Worm (Caenorhabditis elegans) whole organism, dauer: ENCODE data around the gene srx-111.

Experiments
- unc-62 ChIP-seq: sonication (generic microtip); optimal IDR thresholded peaks from 2 replicates; lab custom pipeline; 2017; ENCODE audit warnings: missing biosample characterization, missing genetic modification reagents, missing genetic modification characterization

srx-111 gene

DNA sequence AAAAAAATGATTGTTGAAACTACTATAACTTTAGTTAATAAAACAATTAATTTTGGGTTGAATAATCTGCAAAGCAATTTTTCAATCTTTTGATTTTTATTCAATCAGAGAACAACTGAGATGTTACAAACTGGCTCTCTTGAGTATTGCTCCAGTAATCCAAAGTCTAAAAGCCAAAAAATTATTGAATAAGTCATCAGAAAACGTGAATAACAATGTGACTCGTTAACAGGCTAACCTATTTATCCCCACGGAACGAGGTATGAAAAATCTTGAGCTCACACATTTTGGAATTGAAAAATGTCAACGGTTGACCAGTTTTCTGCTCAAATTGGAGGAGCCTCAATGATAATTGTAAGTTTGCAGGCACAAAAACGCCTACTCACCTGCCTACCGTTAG, at the start of gene srx-111:
Gene srx-111, plus strand, starts transcription at position 301 of the 400 bp plus-strand sequence.
- no peak for TF ChIP-seq unc-62

ce11 chrII:3709255-3709654, 48.3 kb upstream of the srx-111 start, which contains the start of gene srx-110:
Gene srx-110 (plus strand): TSS chrII:3709555.
- no peak for TF ChIP-seq unc-62

ce11 chrII:3711047-3711446, 46.6 kb upstream of the srx-111 start, which contains the start of gene fbxc-53:
Gene fbxc-53 (plus strand): TSS chrII:3711291.
- no peak for TF ChIP-seq unc-62

ce11 chrII:3714595-3714994, 43.0 kb upstream of the srx-111 start, which contains the start of gene srh-100:
Gene srh-100 (minus strand): TSS chrII:3714695.
- TF ChIP-seq unc-62: no peak

ce11 chrII:3716455-3716854, 41.1 kb upstream of the srx-111 start, which contains the start of gene srh-99:
Gene srh-99 (minus strand): TSS chrII:3716555.
- TF ChIP-seq unc-62: no peak

DNA sequence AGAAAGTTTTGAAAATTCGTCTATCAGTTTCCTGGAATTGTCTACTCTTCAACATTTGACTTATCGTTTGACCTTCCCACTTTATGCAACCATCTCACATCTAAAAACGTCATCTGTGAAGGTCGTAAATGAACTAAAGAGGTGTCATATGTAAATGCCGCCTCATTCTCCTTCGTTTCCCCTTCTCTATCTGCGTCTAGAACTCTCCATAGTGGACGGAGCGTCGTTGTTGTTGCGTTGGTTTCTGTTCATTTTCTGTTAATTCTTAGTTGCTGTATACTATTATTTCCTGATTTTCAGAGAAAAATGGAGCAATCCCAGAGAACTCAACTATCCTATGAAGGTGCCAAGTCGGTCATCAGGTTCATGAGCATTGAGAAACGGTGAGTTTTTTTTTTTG, 40.6 kb upstream of the srx-111 start, which contains the start of gene fbxc-52:
Gene fbxc-52, plus strand, starts transcription at position 301 of the 400 bp plus-strand sequence.
- TF ChIP-seq unc-62: no peak

DNA sequence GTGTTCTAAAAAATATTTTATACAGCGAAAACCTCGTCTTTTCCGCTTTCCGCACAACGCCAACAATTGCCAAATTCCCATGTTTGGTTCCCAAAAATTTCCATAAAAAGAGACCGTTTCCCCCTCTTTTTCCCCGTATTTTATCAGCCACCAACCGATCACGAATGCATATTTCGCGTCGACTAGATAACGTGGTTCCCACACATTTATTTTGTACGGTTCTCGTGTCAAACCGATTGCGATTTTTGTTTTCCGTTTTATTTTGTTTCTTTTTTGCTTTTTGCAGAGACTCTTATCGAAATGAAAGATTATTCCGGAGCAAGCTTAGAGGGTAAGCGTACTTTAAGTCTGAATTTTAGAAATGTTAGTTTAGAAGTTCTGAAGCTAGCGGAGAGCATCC, 36.6 kb upstream of the srx-111 start, which contains the start of gene C46E10.3:
Gene C46E10.3, plus strand, starts transcription at position 301 of the 400 bp plus-strand sequence.
- TF ChIP-seq unc-62: no peak

DNA sequence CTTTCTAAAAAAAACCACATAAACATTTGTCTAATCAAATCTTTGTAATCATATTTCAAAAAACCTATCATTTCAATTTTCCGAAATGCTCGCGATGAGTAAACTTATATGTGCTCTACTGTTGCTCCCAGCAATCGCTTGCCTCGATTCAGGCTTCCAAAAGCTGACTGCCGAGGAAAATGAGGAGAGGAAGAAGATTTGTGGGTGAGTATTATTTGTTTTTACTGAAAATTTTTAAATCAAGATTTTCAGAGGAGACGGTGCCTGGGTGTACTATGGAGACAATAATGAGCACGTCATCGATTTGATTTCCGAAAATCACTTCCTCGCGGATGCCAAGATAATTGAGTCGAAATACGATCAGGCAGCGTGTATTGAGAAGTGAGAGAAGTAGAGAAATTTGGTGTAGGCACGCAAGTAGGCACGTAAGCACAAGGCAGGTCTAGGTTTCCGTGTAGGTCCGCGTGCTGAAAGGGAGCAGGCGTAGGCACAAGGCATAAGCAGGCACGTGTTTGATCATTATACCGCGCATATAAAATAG, 33.4 kb upstream of the srx-111 start, which contains the start of gene C46E10.1:
Gene C46E10.1, plus strand, starts transcription at position 51 of the 541 bp plus-strand sequence.
- no peak for TF ChIP-seq unc-62

- no peak for TF ChIP-seq unc-62
Measured at ce11 chrII:3727996-3728395, 29.6 kb upstream of the srx-111 start, which contains the start of gene C46E10.8. Gene C46E10.8 (minus strand): TSS chrII:3728096.

ce11 chrII:3731723-3732122, 25.9 kb upstream of the srx-111 start, which contains the start of the genes sdz-12 and bath-31:
Gene sdz-12 (minus strand): TSS chrII:3731823.
Gene bath-31 (plus strand): TSS chrII:3731973.
- no peak for TF ChIP-seq unc-62

DNA sequence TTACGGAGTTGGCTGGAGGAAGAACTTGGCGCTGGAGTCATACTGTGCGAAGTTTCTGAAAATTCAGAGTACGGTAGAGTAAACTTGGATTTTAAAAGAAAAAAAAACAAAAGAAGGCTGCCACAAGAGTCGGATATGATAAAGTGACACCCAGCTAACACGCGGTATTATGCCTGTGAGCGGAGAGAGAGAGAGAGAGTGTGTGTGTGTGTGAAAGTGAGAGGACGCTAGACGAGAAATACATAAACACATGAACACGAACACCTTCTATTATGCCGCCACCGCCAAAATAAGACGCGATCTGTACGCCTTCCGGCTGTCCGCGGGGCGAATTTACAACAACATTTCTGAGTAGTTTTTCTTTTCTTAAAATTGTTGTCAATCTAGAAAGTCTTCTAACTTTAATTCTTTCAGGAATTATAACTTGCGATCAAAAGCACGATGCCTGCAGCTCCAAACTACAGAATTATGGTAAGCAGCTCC, 20.7 kb upstream of the srx-111 start, which contains the start of gene F12E12.6:
Gene F12E12.6, minus strand, starts transcription at position 51 of the 483 bp plus-strand sequence.
- no peak for TF ChIP-seq unc-62

DNA sequence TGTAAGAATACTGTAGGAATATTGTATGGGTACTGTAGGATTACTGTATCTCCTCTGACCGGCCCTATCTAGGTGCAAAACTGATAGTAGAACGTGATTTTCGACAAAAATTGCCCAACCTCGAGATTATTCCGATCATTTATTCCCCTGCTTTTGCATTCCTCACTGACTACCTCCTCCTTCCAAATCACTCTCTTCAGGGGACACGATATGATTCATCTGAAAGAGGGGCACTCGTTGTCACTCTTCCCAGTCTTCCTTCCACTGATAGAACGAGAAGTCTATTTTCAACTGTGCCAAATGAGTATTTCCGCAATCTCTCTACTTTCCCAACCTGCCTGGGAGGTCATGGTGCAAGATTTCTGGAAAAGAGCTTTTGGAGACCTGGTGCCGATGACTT, 18.0 kb upstream of the srx-111 start, which contains the start of gene F12E12.2:
Gene F12E12.2, plus strand, starts transcription at position 301 of the 400 bp plus-strand sequence.
- no peak for TF ChIP-seq unc-62

- TF ChIP-seq unc-62: no peak
Measured at ce11 chrII:3741584-3741983, 16.0 kb upstream of the srx-111 start, which contains the start of gene F12E12.1. Gene F12E12.1 (plus strand): TSS chrII:3741884.

- no peak for TF ChIP-seq unc-62
Measured at ce11 chrII:3743684-3744200, 13.9 kb upstream of the srx-111 start, which contains the start of gene nta-1. Gene nta-1 (minus strand): TSS chrII:3743814.

DNA sequence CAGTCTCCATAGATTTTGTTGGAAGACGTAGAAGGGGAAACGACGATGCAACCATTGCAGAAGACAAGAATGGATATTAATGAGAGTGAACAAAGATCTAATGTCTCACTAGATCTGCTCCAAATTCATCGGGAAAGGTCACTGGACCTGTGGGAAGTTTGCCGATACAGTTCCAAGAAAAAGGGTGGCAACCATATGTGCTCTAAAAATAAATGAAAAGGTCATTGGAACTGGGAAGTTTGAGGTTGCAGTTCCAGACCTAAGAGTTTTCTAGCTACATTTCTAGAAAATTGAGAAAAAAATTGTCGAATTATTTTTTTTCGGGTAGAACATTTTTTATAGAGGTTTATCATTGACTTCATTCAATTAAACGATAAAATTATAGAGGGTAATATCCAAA, 10.2 kb upstream of the srx-111 start, which contains the start of gene fbxb-92:
Gene fbxb-92, minus strand, starts transcription at position 101 of the 400 bp plus-strand sequence.
- TF ChIP-seq unc-62: no peak

- TF ChIP-seq unc-62: no peak
Measured at ce11 chrII:3748719-3749118, 8.9 kb upstream of the srx-111 start, which contains the start of gene fbxb-90. Gene fbxb-90 (minus strand): TSS chrII:3748819.

DNA sequence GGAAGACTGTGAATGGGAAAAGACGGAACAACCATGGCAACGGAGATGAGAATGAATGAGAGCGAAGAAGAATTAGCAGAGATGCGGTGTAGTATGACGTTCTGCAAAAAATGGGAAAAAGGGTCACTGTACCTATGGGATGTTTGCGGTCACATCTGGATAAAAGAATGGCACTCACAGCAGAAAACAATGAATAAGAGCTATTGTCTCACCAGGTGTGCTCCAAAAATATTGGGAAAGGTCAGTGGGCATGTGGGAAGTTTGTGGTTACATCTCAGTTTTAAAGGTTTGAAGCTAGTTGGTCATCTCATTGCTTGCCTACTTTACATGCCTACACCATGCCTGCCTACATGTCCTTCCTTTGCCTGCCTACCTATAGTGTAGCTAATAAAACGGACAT, 6.9 kb upstream of the srx-111 start, which contains the start of gene fbxb-91:
Gene fbxb-91, minus strand, starts transcription at position 101 of the 400 bp plus-strand sequence.
- no peak for TF ChIP-seq unc-62
